Fruit fly (Drosophila melanogaster) whole organism, adult: ENCODE results near the gene stac.

Experiments
- CG11617 ChIP-seq: fragments of 200-800 bp; sonication (Bioruptor generic); optimal IDR thresholded peaks from 2 replicates; lab custom pipeline; 2017; ENCODE audit warnings: mild to moderate bottlenecking, missing biosample characterization, missing genetic modification reagents, missing genetic modification characterization
- CG12768 ChIP-seq: fragments of 200-800 bp; sonication (Bioruptor generic); optimal IDR thresholded peaks from 2 replicates; lab custom pipeline; 2017; ENCODE audit warnings: missing biosample characterization, missing genetic modification characterization, mild to moderate bottlenecking, moderate library complexity, missing genetic modification reagents
- CG14711 ChIP-seq: fragments of 200-800 bp; sonication (Bioruptor generic); optimal IDR thresholded peaks from 2 replicates; lab custom pipeline; 2018; ENCODE audit warnings: missing biosample characterization, mild to moderate bottlenecking, missing genetic modification characterization, moderate library complexity
- CG1620 ChIP-seq: fragments of 200-800 bp; sonication (Bioruptor generic); optimal IDR thresholded peaks from 2 replicates; lab custom pipeline; 2016; ENCODE audit warnings: missing biosample characterization, missing genetic modification characterization
- CG33017 ChIP-seq: fragments of 200-800 bp; sonication (Bioruptor generic); optimal IDR thresholded peaks from 2 replicates; lab custom pipeline; 2018; ENCODE audit warnings: missing biosample characterization, mild to moderate bottlenecking, missing genetic modification characterization, moderate library complexity
- CG5204 ChIP-seq: fragments of 200-800 bp; sonication (Bioruptor generic); optimal IDR thresholded peaks from 2 replicates; lab custom pipeline; 2016; ENCODE audit warnings: missing biosample characterization, missing genetic modification characterization
- CG7045 ChIP-seq: fragments of 200-800 bp; sonication (Bioruptor generic); optimal IDR thresholded peaks from 2 replicates; lab custom pipeline; 2017; ENCODE audit warnings: missing biosample characterization, mild to moderate bottlenecking, missing genetic modification characterization
- CG7101 ChIP-seq: fragments of 200-800 bp; sonication (Bioruptor generic); optimal IDR thresholded peaks from 2 replicates; lab custom pipeline; 2018; ENCODE audit warnings: missing biosample characterization, mild to moderate bottlenecking, missing genetic modification characterization, moderate library complexity
- Clk ChIP-seq: fragments of 200-800 bp; sonication (Bioruptor generic); optimal IDR thresholded peaks from 2 replicates; lab custom pipeline; 2017; ENCODE audit warnings: missing biosample characterization, missing genetic modification characterization
- Crg-1 ChIP-seq: fragments of 200-800 bp; sonication (Bioruptor generic); optimal IDR thresholded peaks from 2 replicates; lab custom pipeline; 2016; ENCODE audit warnings: missing biosample characterization, missing genetic modification characterization
- Hr96 ChIP-seq: fragments of 200-800 bp; sonication (Bioruptor generic); optimal IDR thresholded peaks from 2 replicates; lab custom pipeline; 2016; ENCODE audit warnings: missing biosample characterization, missing genetic modification characterization
- Mnt ChIP-seq: fragments of 200-800 bp; sonication (Bioruptor generic); optimal IDR thresholded peaks from 2 replicates; lab custom pipeline; 2016; ENCODE audit warnings: missing biosample characterization, mild to moderate bottlenecking, missing genetic modification characterization
- bab1 ChIP-seq: fragments of 200-800 bp; sonication (Bioruptor generic); optimal IDR thresholded peaks from 3 replicates; lab custom pipeline; 2019; ENCODE audit warnings: missing biosample characterization, mild to moderate bottlenecking, missing genetic modification characterization, moderate library complexity
- cic ChIP-seq: fragments of 200-800 bp; sonication (Bioruptor generic); optimal IDR thresholded peaks from 2 replicates; lab custom pipeline; 2017; ENCODE audit warnings: missing biosample characterization, mild to moderate bottlenecking, missing genetic modification characterization, moderate library complexity
- cnc ChIP-seq, 2 experiments: fragments of >200 bp; optimal IDR thresholded peaks; 2 replicates each; lab custom pipeline; 2017
- kay ChIP-seq: fragments of 200-800 bp; sonication (Bioruptor generic); peaks from one replicate; lab custom pipeline; 2016; ENCODE audit warnings: missing biosample characterization, missing genetic modification characterization, borderline replicate concordance
- ovo ChIP-seq: fragments of 200-800 bp; sonication (Bioruptor generic); optimal IDR thresholded peaks from 2 replicates; lab custom pipeline; 2016; ENCODE audit warnings: missing biosample characterization, missing genetic modification characterization
- pad ChIP-seq: fragments of 200-800 bp; sonication (Bioruptor generic); optimal IDR thresholded peaks from 3 replicates; lab custom pipeline; 2017; ENCODE audit warnings: missing biosample characterization, missing genetic modification characterization, mild to moderate bottlenecking, moderate library complexity, missing genetic modification reagents
- tj ChIP-seq: fragments of 200-800 bp; sonication (Bioruptor generic); optimal IDR thresholded peaks from 3 replicates; lab custom pipeline; 2017; ENCODE audit warnings: missing biosample characterization, mild to moderate bottlenecking, missing genetic modification characterization, moderate library complexity
- toe ChIP-seq: fragments of 200-800 bp; sonication (Bioruptor generic); optimal IDR thresholded peaks from 2 replicates; lab custom pipeline; 2016; ENCODE audit warnings: missing biosample characterization, missing genetic modification characterization

stac gene

DNA sequence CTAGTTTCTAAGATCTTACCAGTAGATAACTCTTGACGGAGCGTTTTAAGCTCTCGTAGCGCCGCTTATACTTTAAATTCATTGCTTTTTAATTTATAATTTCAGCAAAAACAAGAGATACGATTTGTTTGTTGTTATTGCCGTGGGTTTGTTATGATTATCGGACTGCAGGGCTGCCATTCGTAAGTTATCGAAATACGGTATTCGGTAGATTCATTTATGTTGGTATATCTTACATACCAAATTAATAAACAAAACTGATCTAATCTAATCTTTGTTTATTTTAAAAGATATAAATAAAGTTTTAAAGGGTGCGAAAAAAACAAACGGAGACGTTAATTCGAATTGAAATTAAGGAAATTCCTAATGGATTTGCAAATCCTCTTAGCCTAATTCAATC, at the start of gene stac, which contains the start of gene CG31111:
stac (plus strand) TSS at position 271 of the 400 bp plus-strand sequence.
CG31111 (minus strand) TSS at position 162 of the 400 bp plus-strand sequence.
- peak; percentile 12 for TF ChIP-seq CG7101 (tag; lab: Kevin White, UChicago)
- peak; percentile 89 for TF ChIP-seq kay (GFP tag; lab: Kevin White, UChicago)
- TF ChIP-seq CG33017 (tag; lab: Kevin White, UChicago), result peak; percentile 32
- peak; percentile 35 for TF ChIP-seq CG11617 (GFP tag; lab: Kevin White, UChicago)
- TF ChIP-seq Mnt (GFP tag; lab: Kevin White, UChicago), result peak; percentile 6
- TF ChIP-seq toe, result no peak
- TF ChIP-seq CG5204 (GFP tag; lab: Kevin White, UChicago), result no peak
- TF ChIP-seq tj (GFP tag; lab: Kevin White, UChicago), result no peak
- TF ChIP-seq CG14711 (tag; lab: Kevin White, UChicago), result peak; percentile 9
- TF ChIP-seq bab1 (GFP tag; lab: Kevin White, UChicago), result no peak
- no peak for TF ChIP-seq pad (GFP tag; lab: Kevin White, UChicago)

DNA sequence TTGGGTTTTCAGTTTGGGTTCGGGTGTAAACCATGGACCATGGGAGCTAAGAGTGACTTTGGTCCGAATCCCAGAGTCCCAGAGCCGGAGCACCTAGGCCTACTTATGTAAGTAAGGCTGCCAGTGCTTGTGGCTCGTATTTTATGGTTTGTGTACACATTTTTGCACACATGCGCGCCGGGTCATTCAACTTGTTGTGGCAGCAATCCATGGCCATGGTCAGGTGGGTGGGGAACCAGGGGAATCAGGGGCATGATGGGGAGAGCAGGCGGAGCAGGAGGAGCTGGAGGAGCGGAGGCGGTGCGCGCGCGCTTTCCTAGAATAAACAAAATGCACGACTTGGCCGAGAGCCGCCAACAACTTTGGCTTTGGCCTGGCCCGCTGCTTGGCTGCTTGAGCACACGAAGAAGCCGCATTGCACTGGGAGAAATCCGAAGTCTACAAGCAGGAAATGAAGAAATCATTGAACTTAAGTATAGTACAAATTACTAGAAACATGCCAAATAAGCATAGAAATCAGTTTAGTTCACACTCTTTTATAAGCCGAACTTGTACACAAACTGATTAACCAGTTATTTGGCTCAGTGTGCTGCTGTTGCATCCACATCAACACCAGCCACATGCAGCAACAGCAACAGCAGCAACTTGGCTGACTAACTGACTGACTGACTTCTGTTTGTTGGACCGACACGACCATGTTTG, 46.2 kb upstream of the stac start:
- no peak for TF ChIP-seq CG5204 (GFP tag; lab: Kevin White, UChicago)
- no peak for TF ChIP-seq toe
- TF ChIP-seq CG1620, result no peak
- TF ChIP-seq pad (GFP tag; lab: Kevin White, UChicago), result no peak
- no peak for TF ChIP-seq cic (GFP tag; lab: Kevin White, UChicago)
- TF ChIP-seq kay (GFP tag; lab: Kevin White, UChicago), result no peak
- no peak for TF ChIP-seq cnc (optimal IDR thresholded peaks at IDR 0.05; lab: Kevin White, UChicago)
- TF ChIP-seq CG14711 (tag; lab: Kevin White, UChicago), result no peak
- TF ChIP-seq CG7045, result no peak
- no peak for TF ChIP-seq Clk
- no peak for TF ChIP-seq Hr96 (GFP tag; lab: Kevin White, UChicago)
- no peak for TF ChIP-seq bab1 (GFP tag; lab: Kevin White, UChicago)
- TF ChIP-seq CG12768 (GFP tag; lab: Kevin White, UChicago), result no peak
- no peak for TF ChIP-seq CG7101 (tag; lab: Kevin White, UChicago)
- no peak for TF ChIP-seq Crg-1
- no peak for TF ChIP-seq CG11617 (GFP tag; lab: Kevin White, UChicago)
- no peak for TF ChIP-seq ovo (GFP tag; lab: Kevin White, UChicago)
- no peak for TF ChIP-seq tj (GFP tag; lab: Kevin White, UChicago)

DNA sequence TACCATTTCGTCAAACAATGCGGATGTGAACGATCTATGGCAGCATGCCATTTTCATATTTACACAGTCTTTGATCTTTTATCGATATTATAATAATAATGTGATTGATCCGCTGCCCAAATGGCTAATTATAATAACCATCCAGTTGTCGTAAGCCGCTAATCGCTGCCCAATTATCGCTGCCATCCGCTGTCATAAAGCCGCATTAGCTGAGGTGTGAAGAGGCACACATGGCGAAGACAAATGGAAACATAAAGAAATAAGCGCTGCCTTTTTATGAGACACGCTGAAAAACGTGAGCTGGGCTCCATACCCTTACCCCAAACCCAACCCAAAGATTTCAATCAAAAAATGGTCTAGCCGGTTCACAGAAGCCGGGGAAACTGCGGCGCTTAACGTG, 44.1 kb upstream of the stac start:
- TF ChIP-seq CG1620 (no peak), Mnt (GFP tag; lab: Kevin White, UChicago) (no peak), toe (no peak), CG5204 (GFP tag; lab: Kevin White, UChicago) (no peak)

DNA sequence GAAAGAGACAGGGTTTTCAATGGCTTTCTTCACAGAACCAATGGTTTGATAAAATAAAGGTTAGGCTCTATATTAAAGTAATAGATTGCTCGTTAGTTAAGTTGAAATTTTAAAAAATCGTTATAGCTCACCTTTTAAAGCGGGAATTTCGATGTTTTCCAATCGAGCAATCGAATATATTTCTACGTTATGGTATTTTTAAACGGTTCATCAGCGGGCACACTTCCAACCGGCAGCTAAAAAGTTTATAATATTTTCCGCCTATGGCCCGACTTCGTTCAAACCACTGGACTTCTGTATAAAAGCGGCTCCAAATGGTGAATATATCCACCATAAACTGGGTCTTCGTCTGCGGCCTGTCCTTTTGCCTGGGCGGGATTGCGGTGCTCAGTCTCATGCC, 33.0 kb upstream of the stac start, which contains the start of gene beta4GalT7:
beta4GalT7 (plus strand) TSS at position 201 of the 400 bp plus-strand sequence.
- TF ChIP-seq Crg-1 (no peak), cnc (optimal IDR thresholded peaks at IDR 0.05; lab: Kevin White, UChicago) (no peak), CG12768 (GFP tag; lab: Kevin White, UChicago) (no peak), Mnt (GFP tag; lab: Kevin White, UChicago) (no peak), kay (GFP tag; lab: Kevin White, UChicago) (no peak), CG7101 (tag; lab: Kevin White, UChicago) (no peak), CG5204 (GFP tag; lab: Kevin White, UChicago) (no peak), Clk (no peak), tj (GFP tag; lab: Kevin White, UChicago) (no peak), CG7045 (no peak), cic (GFP tag; lab: Kevin White, UChicago) (no peak), CG1620 (no peak), toe (no peak), pad (GFP tag; lab: Kevin White, UChicago) (no peak), CG11617 (GFP tag; lab: Kevin White, UChicago) (no peak)

DNA sequence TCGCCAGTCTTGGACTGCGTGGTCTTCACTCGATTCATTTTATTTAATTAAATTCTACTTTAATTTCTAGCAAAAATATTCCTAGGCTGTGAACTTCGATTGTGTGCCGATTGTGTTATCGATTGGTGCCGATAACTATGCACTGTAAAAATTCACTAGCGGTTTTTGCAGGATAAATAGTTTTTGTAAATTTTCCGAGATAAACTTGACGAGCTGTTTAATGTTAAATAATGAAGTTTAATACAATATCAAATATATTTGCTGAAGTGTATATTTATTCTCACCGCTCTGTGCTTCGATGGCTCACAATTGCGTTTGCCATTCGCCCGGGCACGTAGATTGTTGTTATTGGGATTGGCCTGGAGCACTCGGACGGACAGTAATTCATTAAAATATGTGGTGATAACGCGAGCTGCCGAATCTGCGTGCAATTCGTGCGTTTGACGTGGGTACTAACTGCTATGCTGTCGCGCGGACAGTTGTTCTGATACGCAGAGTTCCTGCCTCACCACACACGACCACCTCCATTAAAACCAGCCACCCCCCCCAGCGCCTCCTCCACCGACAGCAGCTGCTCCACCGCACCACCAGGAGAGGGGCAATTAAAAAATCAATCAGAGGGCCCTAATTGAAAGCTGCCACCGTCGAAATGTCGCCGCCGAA, 31.1 kb upstream of the stac start, which contains the start of the genes EMC6 and Hr96:
EMC6 (minus strand) TSS at position 123 of the 663 bp plus-strand sequence.
Hr96 (plus strand) TSS at position 341 of the 663 bp plus-strand sequence.
- TF ChIP-seq CG7101 (tag; lab: Kevin White, UChicago), result peak; percentile 92
- no peak for TF ChIP-seq kay (GFP tag; lab: Kevin White, UChicago)
- TF ChIP-seq CG5204 (GFP tag; lab: Kevin White, UChicago), result no peak
- TF ChIP-seq toe, result no peak
- TF ChIP-seq CG12768 (GFP tag; lab: Kevin White, UChicago), result peak; percentile 88
- TF ChIP-seq CG1620, result peak; percentile 93
- TF ChIP-seq ovo (GFP tag; lab: Kevin White, UChicago), result peak; percentile 65
- peak; percentile 94 for TF ChIP-seq bab1 (GFP tag; lab: Kevin White, UChicago)
- TF ChIP-seq CG14711 (tag; lab: Kevin White, UChicago), result peak; percentile 83
- peak; percentile 85 for TF ChIP-seq Mnt (GFP tag; lab: Kevin White, UChicago)
- TF ChIP-seq pad (GFP tag; lab: Kevin White, UChicago), result peak; percentile 74
- TF ChIP-seq CG7045, result peak; percentile 89
- peak; percentile 67 for TF ChIP-seq tj (GFP tag; lab: Kevin White, UChicago)
- TF ChIP-seq Crg-1, result peak; percentile 80
- no peak for TF ChIP-seq Hr96 (GFP tag; lab: Kevin White, UChicago)
- peak; percentile 85 for TF ChIP-seq Clk
- TF ChIP-seq cic (GFP tag; lab: Kevin White, UChicago), result peak; percentile 67
- TF ChIP-seq cnc (optimal IDR thresholded peaks at IDR 0.05; lab: Kevin White, UChicago), result no peak
- TF ChIP-seq CG33017 (tag; lab: Kevin White, UChicago), result peak; percentile 91
- peak; percentile 92 for TF ChIP-seq CG11617 (GFP tag; lab: Kevin White, UChicago)
